Worm (Caenorhabditis elegans): Measurements from ENCODE around the gene Y75B7AR.1.

ce11 chrV:1423338-1423737, 30.5 kb upstream of the Y75B7AR.1 start:
- TF ChIP-seq flt-1 (GFP tag; IDR thresholded peaks at IDR 0.05) (no peak), ztf-29 (GFP tag; IDR thresholded peaks at IDR 0.05) (peak; percentile 65; the same call in 1 of the 2 replicates)
